Worm (Caenorhabditis elegans): Measurements from ENCODE around the gene K10D11.5.
A peak's percentile ranks its signal among the peaks of the same experiment; 100 is the strongest.

Gene K10D11.5

DNA sequence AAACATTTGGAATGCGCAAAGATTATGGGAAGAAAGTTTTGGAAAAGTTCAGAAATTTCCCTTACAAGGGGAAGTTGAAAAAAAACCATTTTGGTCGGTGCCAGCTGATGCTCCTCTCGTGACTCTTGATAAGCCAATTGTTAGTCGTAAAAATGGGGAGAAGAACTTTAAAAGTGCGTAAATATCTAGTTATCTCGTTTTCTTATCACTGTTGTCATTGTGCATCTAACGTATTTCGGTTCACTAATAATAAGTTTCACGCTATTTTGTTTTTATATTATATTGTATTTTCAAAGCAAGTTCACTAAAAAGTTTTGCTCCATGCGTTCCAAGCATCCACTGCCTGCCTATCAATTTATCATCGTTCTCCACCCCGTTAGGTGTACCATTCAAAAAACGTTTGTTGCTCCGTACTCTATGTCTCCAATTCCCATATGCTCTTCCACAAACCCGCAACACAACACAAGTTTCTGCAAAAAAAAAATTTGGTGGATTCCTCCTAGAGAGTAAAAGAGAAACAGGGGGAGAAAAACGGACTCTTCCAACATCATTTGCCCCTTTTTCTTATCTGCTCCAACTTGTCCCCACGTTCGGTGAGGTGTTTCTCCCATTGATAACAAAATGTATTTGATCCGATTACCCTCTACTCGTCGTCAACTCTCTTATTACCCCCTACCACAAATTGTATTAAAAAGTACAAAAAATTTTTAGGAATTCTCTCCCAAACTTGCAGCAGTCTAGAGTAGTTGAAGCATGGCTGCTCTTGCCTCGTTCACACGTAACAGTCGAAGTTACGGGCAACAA lies 17.0 kb upstream of the K10D11.5 start, which contains the start of gene mbk-2:
TSS of gene mbk-2 (plus strand) at position 754 of the 804 bp plus-strand sequence.
- TF ChIP-seq nhr-237 (tag; optimal IDR thresholded peaks at IDR 0.05) (no peak), mep-1 (tag; optimal IDR thresholded peaks at IDR 0.05) (no peak)

DNA sequence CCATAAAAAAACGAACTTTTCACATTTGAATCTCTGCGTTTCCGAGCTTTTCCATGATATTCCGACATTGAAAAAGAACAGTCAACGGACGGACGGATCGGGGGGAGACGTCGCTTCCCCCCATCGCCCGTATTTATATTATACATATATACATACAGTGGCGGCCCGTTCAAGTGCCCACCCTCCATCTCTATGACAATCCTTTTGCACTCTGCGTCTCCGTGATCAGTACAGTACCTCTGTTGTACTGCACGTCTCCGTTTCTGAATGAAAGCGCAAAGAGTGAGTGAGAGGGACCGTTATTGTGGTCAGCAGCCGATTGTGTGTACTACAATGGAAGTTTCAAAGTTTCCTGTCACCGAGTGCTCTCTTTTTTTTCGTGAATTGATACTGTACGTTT lies 7.4 kb upstream of the K10D11.5 start:
- TF ChIP-seq lsy-2 (tag; optimal IDR thresholded peaks at IDR 0.05): no peak
- no peak for TF ChIP-seq ceh-39 (tag; optimal IDR thresholded peaks at IDR 0.05)
- TF ChIP-seq pha-4 (tag; optimal IDR thresholded peaks at IDR 0.05): peak; percentile 53
- TF ChIP-seq mab-5 (tag; optimal IDR thresholded peaks at IDR 0.05): no peak
- peak; percentile 68 for TF ChIP-seq nhr-2 (tag; optimal IDR thresholded peaks at IDR 0.05)
- TF ChIP-seq elt-3 (tag; optimal IDR thresholded peaks at IDR 0.05): no peak
- peak; percentile 23 for TF ChIP-seq sptf-1 (tag; optimal IDR thresholded peaks at IDR 0.05)
- peak; percentile 76 for TF ChIP-seq ham-2 (GFP tag; optimal IDR thresholded peaks at IDR 0.05)
- TF ChIP-seq sem-2 (GFP tag; optimal IDR thresholded peaks at IDR 0.05): no peak

DNA sequence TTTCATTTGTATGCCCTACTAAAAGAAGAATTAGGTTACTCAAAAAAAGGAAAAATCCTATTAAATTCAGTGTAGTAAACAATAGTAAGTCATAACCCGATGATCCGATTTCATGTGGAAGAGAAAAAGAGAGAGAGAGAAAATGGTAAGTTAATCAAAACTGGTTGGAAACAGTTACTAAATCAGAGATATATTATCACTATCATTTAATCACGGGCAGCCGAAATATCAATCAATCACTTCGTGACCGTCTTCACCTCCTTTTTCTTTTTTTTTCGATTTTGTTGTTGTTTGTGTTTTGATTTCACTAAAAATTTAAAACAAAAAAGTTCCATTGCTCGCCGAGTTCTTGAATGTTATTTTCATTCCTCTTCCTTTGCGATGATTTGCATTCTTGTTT lies 5.9 kb upstream of the K10D11.5 start:
- TF ChIP-seq snpc-4 (tag; optimal IDR thresholded peaks at IDR 0.05) (no peak), mep-1 (tag; optimal IDR thresholded peaks at IDR 0.05) (no peak), unc-120 (tag; optimal IDR thresholded peaks at IDR 0.05; ENCODE audit: poor library complexity, severe bottlenecking) (no peak)

DNA sequence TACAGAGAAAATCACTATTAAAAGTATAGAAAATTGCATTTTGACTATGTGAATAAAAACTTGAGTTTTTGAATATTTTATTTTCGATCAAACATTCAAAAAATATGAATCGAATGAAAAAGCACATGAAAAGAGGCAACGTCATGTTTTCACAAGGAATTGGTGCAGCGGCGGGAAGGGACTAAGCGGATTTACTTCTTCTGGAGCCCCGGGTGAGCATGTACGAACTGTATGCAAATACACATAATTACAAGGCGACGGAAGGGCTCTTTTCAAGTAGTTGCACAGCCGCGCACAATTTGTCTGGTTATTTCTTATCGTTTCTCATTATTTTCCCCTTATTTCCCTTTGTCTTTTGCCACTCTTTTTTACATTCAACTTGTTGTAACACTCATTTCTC lies 4.2 kb upstream of the K10D11.5 start, which contains the start of gene K10D11.7:
TSS of gene K10D11.7 (minus strand) at position 101 of the 400 bp plus-strand sequence.
- no peak for TF ChIP-seq unc-39 (tag; optimal IDR thresholded peaks at IDR 0.05)
- no peak for TF ChIP-seq mep-1 (tag; optimal IDR thresholded peaks at IDR 0.05)
- TF ChIP-seq nhr-12 (tag; optimal IDR thresholded peaks at IDR 0.05): no peak
- no peak for TF ChIP-seq drap-1 (GFP tag; optimal IDR thresholded peaks at IDR 0.05)
- TF ChIP-seq M03D4.4 (tag; optimal IDR thresholded peaks at IDR 0.05): no peak
- TF ChIP-seq lsy-2 (tag; optimal IDR thresholded peaks at IDR 0.05): no peak
- TF ChIP-seq blmp-1 (tag; optimal IDR thresholded peaks at IDR 0.05): no peak
- TF ChIP-seq sptf-1 (tag; optimal IDR thresholded peaks at IDR 0.05): no peak
- no peak for TF ChIP-seq lin-13 (tag; optimal IDR thresholded peaks at IDR 0.05)
- no peak for TF ChIP-seq nhr-2 (tag; optimal IDR thresholded peaks at IDR 0.05)
- TF ChIP-seq ceh-43 (GFP tag; optimal IDR thresholded peaks at IDR 0.05): no peak
- TF ChIP-seq ces-1 (GFP tag; optimal IDR thresholded peaks at IDR 0.05): no peak
- TF ChIP-seq bed-3 (GFP tag; optimal IDR thresholded peaks at IDR 0.05): no peak

DNA sequence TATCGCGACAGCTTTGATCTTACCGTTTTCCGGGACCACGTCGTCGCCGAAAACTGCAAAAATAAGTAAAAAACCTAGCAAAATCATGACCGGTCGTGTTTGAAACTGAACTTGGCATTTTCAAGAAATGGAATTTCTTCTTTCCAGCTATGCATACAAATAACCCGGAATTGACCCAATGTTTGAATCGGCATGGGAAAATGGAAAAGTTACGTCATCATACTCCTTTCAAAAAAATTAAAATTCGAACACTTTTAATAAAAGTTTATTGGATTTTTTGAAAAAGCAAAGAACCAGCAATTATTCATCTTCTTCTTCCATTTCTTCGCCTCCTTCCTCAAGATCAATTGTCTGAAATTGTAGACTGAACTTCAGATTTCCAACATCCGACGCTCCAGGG lies 2.7 kb upstream of the K10D11.5 start, which contains the start of gene K10D11.4:
TSS of gene K10D11.4 (minus strand) at position 101 of the 400 bp plus-strand sequence.
- TF ChIP-seq nhr-2 (tag; optimal IDR thresholded peaks at IDR 0.05) (no peak), mep-1 (tag; optimal IDR thresholded peaks at IDR 0.05) (no peak), M03D4.4 (tag; optimal IDR thresholded peaks at IDR 0.05) (no peak), nhr-237 (tag; optimal IDR thresholded peaks at IDR 0.05) (no peak), zip-8 (tag; optimal IDR thresholded peaks at IDR 0.05) (peak; percentile 48), ceh-83 (GFP tag; optimal IDR thresholded peaks at IDR 0.05) (no peak), tbx-8 (GFP tag; optimal IDR thresholded peaks at IDR 0.05) (no peak), sem-2 (GFP tag; optimal IDR thresholded peaks at IDR 0.05) (no peak)

DNA sequence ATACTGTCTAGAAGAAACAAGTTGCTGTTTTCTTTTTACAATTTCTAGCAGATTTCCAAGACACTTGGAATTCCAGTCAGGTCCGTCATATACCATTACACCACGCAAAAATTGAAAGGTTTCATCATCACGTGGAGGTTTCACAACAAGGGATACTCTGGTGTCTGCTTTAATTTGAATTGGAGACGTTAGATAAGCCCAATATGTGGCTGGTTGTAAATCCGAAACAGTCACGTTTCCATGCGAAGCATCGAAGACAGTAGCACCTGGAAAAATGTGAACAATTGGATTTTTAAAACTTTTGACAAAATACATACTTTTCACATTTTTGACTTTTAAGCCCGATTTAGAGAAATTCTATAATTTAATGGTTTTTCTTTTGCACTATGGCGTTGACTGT lies 1.0 kb downstream of the K10D11.5 start:
- TF ChIP-seq ceh-39 (tag; optimal IDR thresholded peaks at IDR 0.05) (no peak), M03D4.4 (tag; optimal IDR thresholded peaks at IDR 0.05) (no peak), ceh-43 (GFP tag; optimal IDR thresholded peaks at IDR 0.05) (no peak), cnd-1 (tag; optimal IDR thresholded peaks at IDR 0.05) (no peak), ham-2 (GFP tag; optimal IDR thresholded peaks at IDR 0.05) (no peak), ces-1 (GFP tag; optimal IDR thresholded peaks at IDR 0.05) (no peak), nhr-76 (tag; optimal IDR thresholded peaks at IDR 0.05) (no peak), ztf-11 (tag; optimal IDR thresholded peaks at IDR 0.05) (no peak), mab-5 (tag; optimal IDR thresholded peaks at IDR 0.05) (no peak), bed-3 (GFP tag; optimal IDR thresholded peaks at IDR 0.05) (no peak), hlh-1 (tag; optimal IDR thresholded peaks at IDR 0.05) (no peak), blmp-1 (tag; optimal IDR thresholded peaks at IDR 0.05) (no peak), ceh-83 (GFP tag; optimal IDR thresholded peaks at IDR 0.05) (no peak), lin-32 (GFP tag; optimal IDR thresholded peaks at IDR 0.05) (no peak), lin-13 (tag; optimal IDR thresholded peaks at IDR 0.05) (no peak), tbx-8 (GFP tag; optimal IDR thresholded peaks at IDR 0.05) (no peak), elt-3 (tag; optimal IDR thresholded peaks at IDR 0.05) (no peak), sptf-1 (tag; optimal IDR thresholded peaks at IDR 0.05) (no peak)

Data from whole organism, mixed stage, embryonic.